Fruit fly (Drosophila melanogaster) whole organism, embryonic: ENCODE data around the gene CG14881.

Experiments used
- CG15479 ChIP-seq: fragments of 200-800 bp; sonication (Bioruptor generic); optimal IDR thresholded peaks from 3 replicates; lab custom pipeline; 2019; ENCODE audit warnings: missing biosample characterization, mild to moderate bottlenecking, missing genetic modification characterization, moderate library complexity
- Dll ChIP-seq: fragments of 200-800 bp; sonication (Bioruptor generic); IDR thresholded peaks from 4 replicates; pipeline ENCODE4 v1.3.6; 2022; ENCODE audit warnings: missing biosample characterization, missing genetic modification characterization; ENCODE audit not compliant: partially characterized antibody
- ase ChIP-seq: fragments of 200-800 bp; sonication (Bioruptor generic); IDR thresholded peaks from 3 replicates; pipeline ENCODE4 v1.3.6; 2022; ENCODE audit warnings: missing biosample characterization, missing genetic modification characterization

dm6 chr3R:16446836-16447235, 12.1 kb downstream of the CG14881 start:
- no peak for TF ChIP-seq Dll (GFP tag; lab: Robert Waterston, UW)
- no peak for TF ChIP-seq ase (GFP tag; lab: Robert Waterston, UW)
- TF ChIP-seq CG15479 = no peak
